Worm (Caenorhabditis elegans) whole organism, L1 larva: ENCODE measurements around the gene acr-2.

ENCODE experiments used
- C16A3.4 ChIP-seq: fragments of 150-350 bp; optimal IDR thresholded peaks from 2 replicates; lab custom pipeline; 2014; ENCODE audit warnings: missing biosample characterization, missing genetic modification characterization
- C34B4.2 ChIP-seq: sonication (generic microtip); optimal IDR thresholded peaks from 2 replicates; lab custom pipeline; 2017; ENCODE audit warnings: mild to moderate bottlenecking, missing genetic modification characterization, missing compliant biosample characterization
- F16B12.6 ChIP-seq: fragments of 150-350 bp; optimal IDR thresholded peaks from 2 replicates; lab custom pipeline; 2014; ENCODE audit warnings: missing biosample characterization, missing genetic modification characterization
- Y116A8C.19 ChIP-seq: sonication (generic microtip); optimal IDR thresholded peaks from 2 replicates; lab custom pipeline; 2016; ENCODE audit warnings: missing compliant biosample characterization, missing genetic modification characterization, borderline replicate concordance
- aly-2 ChIP-seq: fragments of 150-350 bp; optimal IDR thresholded peaks from 2 replicates; lab custom pipeline; 2014; ENCODE audit warnings: missing biosample characterization, missing genetic modification characterization
- blmp-1 ChIP-seq: fragments of 150-350 bp; optimal IDR thresholded peaks from 2 replicates; lab custom pipeline; 2014; ENCODE audit warnings: missing biosample characterization, missing genetic modification characterization
- ceh-8 ChIP-seq: fragments of 200-800 bp; sonication (Bioruptor generic); optimal IDR thresholded peaks from 2 replicates; lab custom pipeline; 2018; ENCODE audit warnings: mild to moderate bottlenecking, missing genetic modification characterization, moderate library complexity, missing compliant biosample characterization
- ceh-88 ChIP-seq: fragments of 200-800 bp; sonication (Bioruptor generic); IDR thresholded peaks from 2 replicates; pipeline ENCODE4 v1.3.6; 2022; ENCODE audit warnings: missing genetic modification characterization, missing compliant biosample characterization
- ces-1 ChIP-seq: fragments of 150-350 bp; optimal IDR thresholded peaks from 2 replicates; lab custom pipeline; 2014; ENCODE audit warnings: missing biosample characterization, missing genetic modification reagents, missing genetic modification characterization
- efl-3 ChIP-seq: fragments of 200-800 bp; sonication (Bioruptor generic); optimal IDR thresholded peaks from 2 replicates; lab custom pipeline; 2018; ENCODE audit warnings: mild to moderate bottlenecking, missing genetic modification characterization, missing compliant biosample characterization
- elt-3 ChIP-seq, 6 experiments: fragments of 150-350 bp in 1 of 6; sonication (generic microtip); optimal IDR thresholded peaks; 2 replicates each; lab custom pipeline; 2017 to 2018; ENCODE audit warnings: missing biosample characterization in 6 of 6, missing genetic modification characterization in 6 of 6, inconsistent platforms in 1 of 6
- ets-5 ChIP-seq: fragments of 200-800 bp; sonication (Bioruptor generic); IDR thresholded peaks from 2 replicates; pipeline ENCODE4 v1.3.6; 2022; ENCODE audit warnings: missing genetic modification characterization, missing compliant biosample characterization
- fkh-10 ChIP-seq: sonication (generic microtip); optimal IDR thresholded peaks from 2 replicates; lab custom pipeline; 2017; ENCODE audit warnings: missing biosample characterization, missing genetic modification reagents, missing genetic modification characterization
- fkh-4 ChIP-seq: sonication (generic microtip); optimal IDR thresholded peaks from 2 replicates; lab custom pipeline; 2016; ENCODE audit warnings: missing compliant biosample characterization, missing genetic modification characterization, borderline replicate concordance
- fkh-8 ChIP-seq: sonication (generic microtip); optimal IDR thresholded peaks from 2 replicates; lab custom pipeline; 2016; ENCODE audit warnings: mild to moderate bottlenecking, missing genetic modification characterization, missing compliant biosample characterization
- fos-1 ChIP-seq: fragments of 150-350 bp; optimal IDR thresholded peaks from 2 replicates; lab custom pipeline; 2014; ENCODE audit warnings: missing biosample characterization, missing genetic modification characterization
- hlh-17 ChIP-seq: fragments of 200-800 bp; sonication (Bioruptor generic); optimal IDR thresholded peaks from 2 replicates; lab custom pipeline; 2018; ENCODE audit warnings: missing genetic modification characterization, mild to moderate bottlenecking, missing compliant biosample characterization, moderate library complexity, borderline replicate concordance
- hpl-2 ChIP-seq: fragments of 150-350 bp; optimal IDR thresholded peaks from 2 replicates; lab custom pipeline; 2014; ENCODE audit warnings: missing biosample characterization, missing genetic modification reagents, missing genetic modification characterization
- jun-1 ChIP-seq: fragments of 150-350 bp; optimal IDR thresholded peaks from 2 replicates; lab custom pipeline; 2014; ENCODE audit warnings: missing biosample characterization, missing genetic modification reagents, missing genetic modification characterization
- lin-14 ChIP-seq: fragments of 200-800 bp; sonication (Bioruptor generic); optimal IDR thresholded peaks from 2 replicates; lab custom pipeline; 2018; ENCODE audit warnings: mild to moderate bottlenecking, missing genetic modification characterization, moderate library complexity, missing compliant biosample characterization
- lin-15B ChIP-seq: fragments of 150-350 bp; sonication (generic microtip); optimal IDR thresholded peaks from 3 replicates; lab custom pipeline; 2014; ENCODE audit warnings: missing biosample characterization, missing genetic modification characterization
- lin-35 ChIP-seq, 2 experiments: fragments of 150-350 bp; optimal IDR thresholded peaks; 2 replicates each; lab custom pipeline; 2014; ENCODE audit warnings: missing biosample characterization in 2 of 2, missing genetic modification characterization in 2 of 2, missing genetic modification reagents in 2 of 2
- lin-39 ChIP-seq: fragments of 150-350 bp; optimal IDR thresholded peaks from 2 replicates; lab custom pipeline; 2014; ENCODE audit warnings: missing biosample characterization, missing genetic modification reagents, missing genetic modification characterization
- lir-3 ChIP-seq: sonication (generic microtip); optimal IDR thresholded peaks from 2 replicates; lab custom pipeline; 2016; ENCODE audit warnings: mild to moderate bottlenecking, missing genetic modification characterization, moderate library complexity, missing compliant biosample characterization; ENCODE audit not compliant: poor library complexity
- lsy-2 ChIP-seq, 2 experiments: fragments of 150-350 bp; optimal IDR thresholded peaks; 2 replicates each; lab custom pipeline; 2014; ENCODE audit warnings: missing biosample characterization in 2 of 2, missing genetic modification characterization in 2 of 2
- mab-9 ChIP-seq: fragments of 200-800 bp; sonication (Bioruptor generic); IDR thresholded peaks from 2 replicates; pipeline ENCODE4 v1.3.6; 2022; ENCODE audit warnings: missing genetic modification reagents, missing genetic modification characterization, missing compliant biosample characterization
- mdl-1 ChIP-seq, 2 experiments: fragments of 150-350 bp; optimal IDR thresholded peaks; 2 replicates each; lab custom pipeline; 2014 to 2017; ENCODE audit warnings: missing biosample characterization in 2 of 2, missing genetic modification characterization in 2 of 2, inconsistent platforms in 1 of 2
- mef-2 ChIP-seq: fragments of 150-350 bp; optimal IDR thresholded peaks from 2 replicates; lab custom pipeline; 2014; ENCODE audit warnings: missing biosample characterization, missing genetic modification characterization
- mep-1 ChIP-seq: fragments of 150-350 bp; optimal IDR thresholded peaks from 2 replicates; lab custom pipeline; 2014; ENCODE audit warnings: missing biosample characterization, missing genetic modification characterization
- nhr-11 ChIP-seq: fragments of 150-350 bp; optimal IDR thresholded peaks from 2 replicates; lab custom pipeline; 2014; ENCODE audit warnings: missing biosample characterization, missing genetic modification characterization
- nhr-20 ChIP-seq: sonication (generic microtip); optimal IDR thresholded peaks from 2 replicates; lab custom pipeline; 2016; ENCODE audit warnings: mild to moderate bottlenecking, missing genetic modification characterization, missing compliant biosample characterization
- nhr-237 ChIP-seq: fragments of 150-350 bp; optimal IDR thresholded peaks from 2 replicates; lab custom pipeline; 2014; ENCODE audit warnings: missing biosample characterization, missing genetic modification characterization
- nhr-28 ChIP-seq: fragments of 150-350 bp; optimal IDR thresholded peaks from 2 replicates; lab custom pipeline; 2014; ENCODE audit warnings: missing biosample characterization, missing genetic modification characterization
- nhr-76 ChIP-seq: sonication (generic microtip); optimal IDR thresholded peaks from 2 replicates; lab custom pipeline; 2017; ENCODE audit warnings: missing biosample characterization, missing genetic modification characterization
- nhr-84 ChIP-seq: sonication (generic microtip); optimal IDR thresholded peaks from 2 replicates; lab custom pipeline; 2017; ENCODE audit warnings: missing biosample characterization, missing genetic modification characterization
- pax-3 ChIP-seq: fragments of 200-800 bp; sonication (Bioruptor generic); optimal IDR thresholded peaks from 2 replicates; lab custom pipeline; 2018; ENCODE audit warnings: mild to moderate bottlenecking, missing genetic modification characterization, moderate library complexity, missing compliant biosample characterization
- snpc-4 ChIP-seq: fragments of 150-350 bp; optimal IDR thresholded peaks from 2 replicates; lab custom pipeline; 2014; ENCODE audit warnings: missing biosample characterization, missing genetic modification characterization
- snu-23 ChIP-seq: sonication (generic microtip); optimal IDR thresholded peaks from 2 replicates; lab custom pipeline; 2016; ENCODE audit warnings: missing genetic modification characterization, missing compliant biosample characterization
- sox-4 ChIP-seq: sonication (generic microtip); optimal IDR thresholded peaks from 2 replicates; lab custom pipeline; 2016; ENCODE audit warnings: missing genetic modification characterization, missing compliant biosample characterization
- sptf-1 ChIP-seq: fragments of 150-350 bp; optimal IDR thresholded peaks from 2 replicates; lab custom pipeline; 2014; ENCODE audit warnings: missing biosample characterization, missing genetic modification characterization
- tbx-2 ChIP-seq: sonication (generic microtip); optimal IDR thresholded peaks from 2 replicates; lab custom pipeline; 2016; ENCODE audit warnings: missing genetic modification characterization, missing compliant biosample characterization
- unc-30 ChIP-seq: sonication (generic microtip); optimal IDR thresholded peaks from 2 replicates; lab custom pipeline; 2017; ENCODE audit warnings: missing biosample characterization, missing genetic modification characterization
- unc-62 ChIP-seq: fragments of 150-350 bp; optimal IDR thresholded peaks from 2 replicates; lab custom pipeline; 2014; ENCODE audit warnings: missing biosample characterization, missing genetic modification reagents, missing genetic modification characterization
- unc-98 ChIP-seq: fragments of 200-800 bp; sonication (Bioruptor generic); IDR thresholded peaks from 2 replicates; pipeline ENCODE4 v1.3.6; 2022; ENCODE audit warnings: missing genetic modification characterization, missing compliant biosample characterization
- xbp-1 ChIP-seq: sonication (generic microtip); optimal IDR thresholded peaks from 2 replicates; lab custom pipeline; 2016; ENCODE audit warnings: missing genetic modification characterization, missing compliant biosample characterization
- zag-1 ChIP-seq: fragments of 150-350 bp; optimal IDR thresholded peaks from 2 replicates; lab custom pipeline; 2014; ENCODE audit warnings: missing biosample characterization, missing genetic modification characterization
- zip-4 ChIP-seq: fragments of 200-800 bp; sonication (Bioruptor generic); optimal IDR thresholded peaks from 2 replicates; lab custom pipeline; 2018; ENCODE audit warnings: mild to moderate bottlenecking, missing genetic modification characterization, moderate library complexity, missing compliant biosample characterization
- ztf-11 ChIP-seq, 2 experiments: sonication (generic microtip); optimal IDR thresholded peaks; 2 replicates each; lab custom pipeline; 2016 to 2017; ENCODE audit warnings: missing genetic modification characterization in 2 of 2, missing biosample characterization in 1 of 2, missing compliant biosample characterization in 1 of 2
- ztf-4 ChIP-seq: fragments of 150-350 bp; optimal IDR thresholded peaks from 2 replicates; lab custom pipeline; 2014; ENCODE audit warnings: missing biosample characterization, missing genetic modification characterization

acr-2 gene

DNA sequence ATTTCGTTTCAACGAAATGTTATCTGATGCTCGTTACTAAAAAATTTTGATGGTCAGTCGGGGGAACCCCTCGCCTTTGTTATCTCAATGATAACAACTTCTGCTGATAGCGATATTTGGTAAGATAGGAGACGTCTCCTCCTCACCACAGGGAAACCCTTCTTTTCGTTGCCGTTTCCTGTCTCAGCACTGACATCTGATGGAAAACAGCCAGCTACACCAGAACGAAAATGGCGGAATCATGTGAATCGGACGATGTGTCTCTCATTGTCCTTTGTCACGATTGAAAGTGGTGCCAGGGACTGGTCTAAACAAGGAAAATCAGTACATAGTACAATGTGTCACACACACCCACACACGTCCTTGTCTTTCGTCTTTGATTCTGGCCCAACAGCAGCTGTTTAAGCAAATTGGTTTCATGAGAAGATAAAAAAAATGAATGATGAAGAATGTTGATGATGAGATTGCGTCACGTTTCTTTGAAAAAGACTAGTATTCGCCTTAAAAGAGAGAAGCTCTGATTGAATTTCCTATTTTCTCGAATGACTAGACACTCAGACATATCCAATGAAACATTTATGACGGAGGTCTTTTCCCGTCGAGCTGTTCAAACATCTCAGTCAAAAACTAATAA is 34.1 kb downstream of the acr-2 start (continued):
- TF ChIP-seq elt-3 (tag; optimal IDR thresholded peaks at IDR 0.05; lab: Kevin White, UChicago) (peak; percentile 94 to 99 (median 98)), ceh-8 (no peak), unc-30 (no peak), nhr-84 (no peak), tbx-2 (peak; percentile 71), unc-98 (GFP tag; lab: Robert Waterston, UW) (no peak), fkh-10 (GFP tag; lab: Kevin White, UChicago) (peak; percentile 73), ztf-11 (tag; optimal IDR thresholded peaks at IDR 0.05; lab: Kevin White, UChicago) (peak in 1 of 2 experiments; percentile 11), blmp-1 (tag; lab: Kevin White, UChicago) (peak; percentile 89), lin-14 (GFP tag; lab: Kevin White, UChicago) (peak; percentile 93), mab-9 (GFP tag; lab: Robert Waterston, UW) (no peak), lin-35 (GFP tag; optimal IDR thresholded peaks at IDR 0.05; lab: Kevin White, UChicago) (peak in 1 of 2 experiments; percentile 76), Y116A8C.19 (tag; lab: Kevin White, UChicago) (no peak), nhr-28 (tag; lab: Kevin White, UChicago) (no peak), mdl-1 (tag; optimal IDR thresholded peaks at IDR 0.05; lab: Kevin White, UChicago) (no peak), sox-4 (tag; lab: Kevin White, UChicago) (peak; percentile 47), nhr-20 (peak; percentile 86), hlh-17 (GFP tag; lab: Kevin White, UChicago) (no peak), fos-1 (peak; percentile 2), hpl-2 (GFP tag; lab: Kevin White, UChicago) (no peak), C34B4.2 (no peak), xbp-1 (tag; lab: Kevin White, UChicago) (peak; percentile 16), lsy-2 (tag; optimal IDR thresholded peaks at IDR 0.05; lab: Kevin White, UChicago) (peak; percentile 32 to 62), mep-1 (tag; lab: Kevin White, UChicago) (peak; percentile 63), sptf-1 (tag; lab: Kevin White, UChicago) (no peak), zip-4 (GFP tag; lab: Kevin White, UChicago) (no peak), efl-3 (GFP tag; lab: Kevin White, UChicago) (no peak), aly-2 (tag; lab: Kevin White, UChicago) (no peak), ets-5 (no peak), nhr-237 (tag; lab: Kevin White, UChicago) (no peak), jun-1 (tag; lab: Kevin White, UChicago) (no peak), fkh-4 (tag; lab: Kevin White, UChicago) (no peak)

DNA sequence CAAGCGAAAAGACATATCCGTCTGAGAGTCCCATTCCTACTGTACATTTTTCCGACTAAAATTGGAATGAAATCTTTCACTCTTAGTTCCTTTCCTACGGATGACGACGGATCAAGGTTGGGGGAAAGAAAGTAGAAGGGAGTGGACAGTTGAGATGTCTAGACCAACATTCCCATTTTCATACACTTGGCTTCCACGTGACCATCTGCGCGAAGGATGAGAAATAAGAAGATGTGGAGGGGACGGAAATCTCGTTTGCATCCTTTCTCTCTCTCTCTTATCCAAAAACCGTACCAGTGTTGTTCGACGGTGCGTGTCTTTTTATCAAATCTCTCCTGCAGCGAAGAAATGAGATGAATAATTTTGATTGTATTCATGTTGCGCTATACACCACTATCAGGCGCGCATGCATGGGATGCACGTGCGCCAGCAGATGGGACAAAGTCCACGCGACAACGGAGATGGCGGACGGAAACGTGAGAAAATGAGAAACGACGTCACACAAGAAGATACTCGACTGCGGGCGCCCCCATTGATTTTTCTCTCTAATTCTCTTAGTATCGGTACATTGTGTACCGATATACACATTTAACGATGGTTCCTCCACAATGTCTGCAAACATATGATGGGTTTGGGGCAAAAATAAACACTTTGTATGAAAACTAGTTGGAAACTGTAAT is 35.1 kb downstream of the acr-2 start:
- peak; percentile 89 for TF ChIP-seq mef-2 (tag; lab: Kevin White, UChicago)
- peak in 1 of 2 experiments; percentile 63 for TF ChIP-seq ztf-11 (tag; optimal IDR thresholded peaks at IDR 0.05; lab: Kevin White, UChicago)
- peak; percentile 90 for TF ChIP-seq fkh-8 (tag; lab: Kevin White, UChicago)
- no peak for TF ChIP-seq ces-1 (GFP tag; lab: Kevin White, UChicago)
- peak; percentile 93 for TF ChIP-seq ztf-4 (tag; lab: Kevin White, UChicago)
- TF ChIP-seq ceh-88: peak; percentile 83
- no peak for TF ChIP-seq unc-62 (GFP tag; lab: Kevin White, UChicago)
- TF ChIP-seq lir-3 (tag; lab: Kevin White, UChicago): peak; percentile 80
- peak; percentile 82 for TF ChIP-seq nhr-11
- no peak for TF ChIP-seq ets-5
- peak; percentile 68 for TF ChIP-seq C16A3.4 (tag; lab: Kevin White, UChicago)
- peak; percentile 64 for TF ChIP-seq fkh-10 (GFP tag; lab: Kevin White, UChicago)
- peak; percentile 11 for TF ChIP-seq nhr-76 (tag; lab: Kevin White, UChicago)
- peak in 5 of 6 experiments; percentile 16 to 98 (median 63) for TF ChIP-seq elt-3 (tag; optimal IDR thresholded peaks at IDR 0.05; lab: Kevin White, UChicago)
- TF ChIP-seq hlh-17 (GFP tag; lab: Kevin White, UChicago): no peak
- peak; percentile 22 for TF ChIP-seq snpc-4 (tag; lab: Kevin White, UChicago)
- TF ChIP-seq F16B12.6 (tag; lab: Kevin White, UChicago): no peak
- TF ChIP-seq pax-3: peak; percentile 85
- no peak for TF ChIP-seq zag-1 (tag; lab: Kevin White, UChicago)
- no peak for TF ChIP-seq lin-15B
- TF ChIP-seq C34B4.2: no peak
- TF ChIP-seq lin-39 (tag; lab: Kevin White, UChicago): peak; percentile 50
- TF ChIP-seq snu-23: peak; percentile 97
- TF ChIP-seq nhr-28 (tag; lab: Kevin White, UChicago): no peak
- peak; percentile 96 for TF ChIP-seq blmp-1 (tag; lab: Kevin White, UChicago)
- peak; percentile 97 for TF ChIP-seq xbp-1 (tag; lab: Kevin White, UChicago)
